Worm (Caenorhabditis elegans): Measurements from ENCODE around the gene tnt-4.

ce11 chrV:2018689-2019088 is 26.0 kb upstream of the tnt-4 start, which contains the start of gene F59A7.14:
- TF ChIP-seq lin-11 (tag; optimal IDR thresholded peaks at IDR 0.05): no peak
- TF ChIP-seq mab-5 (tag; optimal IDR thresholded peaks at IDR 0.05): no peak
- no peak for TF ChIP-seq aly-2 (tag; optimal IDR thresholded peaks at IDR 0.05)

Data from whole organism, L2 larva.